Fruit fly (Drosophila melanogaster) S2 (cell line): ENCODE data around the gene CG9498.

Experiments
- CG8478 ChIP-seq: fragments of >200 bp; optimal IDR thresholded peaks from 2 replicates; lab custom pipeline; 2018
- CTCF ChIP-seq, 2 experiments: fragments of >200 bp; optimal IDR thresholded peaks; 2 replicates each; lab custom pipeline; 2018

The CG9498 gene

DNA sequence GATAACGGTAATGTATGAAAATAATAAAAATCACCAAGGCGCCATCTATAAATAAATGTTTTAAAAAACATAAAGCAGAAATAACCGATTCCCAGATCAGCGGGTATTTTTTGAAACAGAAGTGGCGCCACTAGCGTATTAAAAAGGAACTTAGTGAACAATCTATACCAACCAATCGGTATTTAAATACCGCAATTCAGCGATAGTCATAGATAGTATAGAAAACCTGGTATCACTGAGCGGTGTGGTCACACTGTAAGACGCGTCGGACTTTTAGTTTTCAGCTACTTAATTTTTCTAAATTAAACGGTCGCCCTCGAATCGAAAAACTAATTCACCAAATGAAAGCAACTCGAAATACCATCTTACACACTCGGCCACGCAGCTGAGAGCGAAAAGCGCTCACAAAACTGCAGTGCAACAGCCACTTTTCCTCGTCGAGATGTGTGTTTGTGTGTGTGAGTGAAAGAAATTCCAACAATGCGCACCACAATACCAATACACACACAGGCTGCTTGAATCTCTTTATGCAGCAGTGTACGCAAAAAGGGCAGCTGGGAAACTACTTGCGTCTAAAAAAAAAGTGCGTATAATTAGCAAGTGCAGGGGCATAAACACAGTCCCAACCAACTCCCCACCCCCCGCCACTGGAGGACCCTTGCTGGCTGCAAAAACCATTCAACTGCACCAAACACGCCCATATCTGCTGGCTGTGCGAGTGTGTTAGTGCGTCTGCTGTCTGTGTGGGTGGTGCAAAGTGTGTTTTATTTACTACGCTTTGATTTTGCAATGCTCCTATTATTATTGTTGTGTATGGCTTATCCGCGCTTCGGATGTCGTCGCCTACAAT lies 27.1 kb downstream of the CG9498 start, which contains the start of gene PDZ-GEF:
TSS of gene PDZ-GEF (plus strand) at position 232 of the 850 bp plus-strand sequence.
- peak; percentile 13 for TF ChIP-seq CG8478 (lab: Kevin White, UChicago)
- TF ChIP-seq CTCF (optimal IDR thresholded peaks at IDR 0.05; lab: Kevin White, UChicago), result peak; percentile 93 to 96

DNA sequence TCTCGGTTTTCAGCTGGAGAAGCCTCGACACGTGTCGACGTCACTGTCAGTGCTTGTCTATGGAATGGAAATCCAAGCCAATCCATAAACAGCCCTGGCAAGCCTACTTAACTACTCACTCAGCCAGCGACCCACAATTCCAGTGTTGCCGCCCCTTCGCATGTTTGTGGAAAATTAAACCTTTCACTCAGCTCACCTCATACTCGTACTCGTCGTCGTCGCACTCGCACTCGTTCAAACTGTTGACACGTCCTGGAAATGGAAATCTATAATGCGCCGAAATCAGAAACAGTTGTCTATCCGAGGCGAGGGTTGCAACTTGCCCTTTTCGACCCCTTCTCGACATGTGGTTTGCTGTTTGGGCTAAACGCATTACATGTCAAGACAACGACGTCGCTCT lies 31.8 kb downstream of the CG9498 start:
- TF ChIP-seq CTCF (optimal IDR thresholded peaks at IDR 0.05; lab: Kevin White, UChicago) (no peak), CG8478 (lab: Kevin White, UChicago) (no peak)

DNA sequence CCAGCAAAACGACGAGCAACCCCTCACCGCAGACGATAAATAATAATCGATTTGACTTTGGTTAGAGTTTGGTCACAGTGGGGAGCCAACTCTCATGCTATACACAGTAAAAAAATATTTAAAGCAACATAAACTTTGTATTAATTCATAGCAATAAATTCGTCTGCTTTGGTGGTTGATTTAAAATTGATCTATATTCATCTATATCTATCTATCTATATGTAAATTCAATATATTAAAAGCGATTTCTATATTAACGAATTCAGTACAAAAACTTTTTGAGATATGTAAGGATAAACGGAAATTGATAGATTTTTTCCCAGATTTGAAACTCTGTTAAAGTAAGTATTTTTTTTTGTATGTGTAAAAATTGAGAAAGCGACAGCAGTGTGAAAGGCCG lies 41.0 kb downstream of the CG9498 start:
- TF ChIP-seq CTCF (optimal IDR thresholded peaks at IDR 0.05; lab: Kevin White, UChicago) (no peak), CG8478 (lab: Kevin White, UChicago) (no peak)

DNA sequence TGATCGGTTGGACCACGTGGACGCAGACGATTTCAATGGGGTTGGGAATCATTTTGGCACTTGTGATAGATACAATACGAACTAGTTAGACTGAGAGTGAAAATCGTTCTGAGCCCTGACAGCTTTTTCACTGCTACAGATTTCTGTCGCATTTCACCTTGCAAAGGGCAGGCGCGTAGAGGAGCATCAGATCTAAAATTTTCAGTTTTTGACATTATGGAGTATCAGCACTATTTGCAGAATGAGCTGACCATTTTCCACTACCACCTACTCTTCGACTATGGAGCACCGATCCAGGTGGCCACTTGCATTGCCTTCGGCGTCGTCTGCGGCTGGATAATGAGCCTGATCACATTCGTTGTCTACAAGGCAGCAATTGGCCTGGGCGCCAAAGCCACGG lies 42.2 kb downstream of the CG9498 start, which contains the start of the genes CG43922 and CG13984:
TSS of gene CG43922 (minus strand) at position 101 of the 400 bp plus-strand sequence.
TSS of gene CG13984 (plus strand) at position 169 of the 400 bp plus-strand sequence.
- TF ChIP-seq CG8478 (lab: Kevin White, UChicago) (no peak), CTCF (optimal IDR thresholded peaks at IDR 0.05; lab: Kevin White, UChicago) (no peak)

DNA sequence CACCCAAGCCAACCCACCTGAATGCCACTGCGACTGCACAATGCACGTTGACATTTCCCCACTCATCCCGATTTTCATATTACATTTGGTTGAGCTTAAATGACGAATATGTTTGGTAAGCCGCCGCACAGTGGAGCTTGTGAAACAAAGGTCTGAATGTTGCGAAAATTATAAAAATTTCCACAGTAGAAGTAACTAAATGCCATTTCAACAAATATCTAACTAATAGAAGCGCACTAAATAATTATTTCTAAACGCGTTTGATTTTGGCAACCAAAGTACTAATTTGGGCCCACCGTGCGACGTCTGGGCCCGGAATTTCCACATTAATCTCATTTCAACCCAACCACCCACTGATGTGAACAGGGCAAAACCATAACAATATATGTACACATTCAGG lies 43.9 kb downstream of the CG9498 start:
- TF ChIP-seq CTCF (optimal IDR thresholded peaks at IDR 0.05; lab: Kevin White, UChicago), result no peak
- TF ChIP-seq CG8478 (lab: Kevin White, UChicago), result no peak

DNA sequence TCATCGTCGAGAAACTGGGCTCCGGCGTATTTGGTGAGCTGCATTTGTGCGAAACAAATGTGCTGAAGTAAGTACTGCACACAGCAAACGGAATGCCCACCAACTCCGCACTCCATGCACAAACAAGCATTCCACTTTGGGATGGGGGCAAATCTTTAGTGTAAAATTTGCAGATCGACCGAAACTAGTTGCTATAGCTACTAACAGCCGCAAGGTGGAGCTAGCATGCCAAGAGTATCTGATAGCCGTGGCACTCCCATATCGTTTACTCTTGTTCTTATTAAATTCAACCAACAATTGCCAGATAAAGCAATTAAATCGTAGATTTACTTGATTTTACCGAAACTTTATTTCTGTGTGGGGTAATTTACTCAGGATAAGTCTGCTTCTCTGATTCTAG lies 49.2 kb downstream of the CG9498 start:
- TF ChIP-seq CTCF (optimal IDR thresholded peaks at IDR 0.05; lab: Kevin White, UChicago) (peak; percentile 35 to 55), CG8478 (lab: Kevin White, UChicago) (no peak)
